Fruit fly (Drosophila melanogaster) whole organism: ENCODE data around the gene bond.

ENCODE experiments used
- CG8478 ChIP-seq: fragments of >200 bp; optimal IDR thresholded peaks from 2 replicates; lab custom pipeline; 2018; ENCODE audit warnings: inconsistent platforms
- Dll ChIP-seq: fragments of >200 bp; optimal IDR thresholded peaks from 2 replicates; lab custom pipeline; 2017
- EcR ChIP-seq, 2 experiments: fragments of >200 bp; optimal IDR thresholded peaks; 2 replicates each; lab custom pipeline; 2017; ENCODE audit warnings: missing biosample characterization in 2 of 2, missing genetic modification characterization in 2 of 2, missing genetic modification reagents in 2 of 2
- pan ChIP-seq: fragments of >200 bp; optimal IDR thresholded peaks from 2 replicates; lab custom pipeline; 2017
- psq ChIP-seq: fragments of >200 bp; optimal IDR thresholded peaks from 2 replicates; lab custom pipeline; 2017
- usp ChIP-seq: fragments of >200 bp; optimal IDR thresholded peaks from 2 replicates; lab custom pipeline; 2017; ENCODE audit warnings: missing biosample characterization, missing genetic modification characterization, mixed read lengths

DNA sequence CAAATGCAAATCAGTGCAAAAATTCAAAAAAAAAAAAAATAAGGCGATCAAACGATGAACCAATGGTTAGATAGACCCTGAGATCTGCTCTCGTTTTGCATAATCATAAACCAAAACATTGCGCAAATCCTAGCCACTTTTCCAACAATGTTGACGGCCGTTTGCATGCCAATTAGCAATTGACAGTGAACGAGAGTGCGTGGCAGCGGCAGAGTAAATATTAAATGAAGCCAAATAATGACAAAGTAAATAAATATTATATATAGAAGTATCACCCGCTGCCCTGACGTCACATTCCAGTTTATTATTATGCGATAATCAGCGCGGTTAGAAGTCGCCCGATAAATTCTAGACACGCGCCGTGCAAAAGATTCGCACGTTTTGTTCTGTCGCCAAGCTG is 14.5 kb upstream of the bond start:
- TF ChIP-seq Dll (lab: Kevin White, UChicago) (no peak), EcR (GFP tag; optimal IDR thresholded peaks at IDR 0.05; lab: Kevin White, UChicago) (no peak), CG8478 (lab: Kevin White, UChicago) (no peak), usp (no peak), psq (no peak), pan (lab: Kevin White, UChicago) (no peak)
